Worm (Caenorhabditis elegans): ENCODE results near the gene E03H12.7.

Gene E03H12.7

DNA sequence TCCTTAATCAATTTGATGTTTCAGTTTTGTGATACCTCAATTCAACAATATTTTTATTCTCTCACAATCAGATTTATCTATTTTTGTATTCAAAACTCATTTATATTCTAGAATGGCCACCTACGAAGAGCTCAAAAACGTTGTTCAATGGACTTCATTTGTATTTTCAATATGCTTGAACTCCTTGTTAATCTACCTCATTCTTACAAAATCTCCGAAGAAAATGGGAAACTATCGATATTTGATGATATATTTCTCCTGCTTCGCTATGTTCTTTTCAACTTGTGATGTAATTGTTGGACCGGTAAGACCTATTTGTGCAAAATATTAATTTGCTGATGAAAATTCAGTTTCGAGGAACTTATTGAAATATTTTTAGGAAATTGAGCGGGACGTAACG, 27.8 kb downstream of the E03H12.7 start, which contains the start of gene str-164:
TSS of gene str-164 (plus strand) at position 113 of the 400 bp plus-strand sequence.
- TF ChIP-seq zag-1 (tag; optimal IDR thresholded peaks at IDR 0.05) (no peak), dmd-4 (tag; optimal IDR thresholded peaks at IDR 0.05) (no peak), sem-4 (tag; optimal IDR thresholded peaks at IDR 0.05) (no peak), lin-39 (tag; optimal IDR thresholded peaks at IDR 0.05) (no peak), ama-1 (optimal IDR thresholded peaks at IDR 0.05) (no peak), aly-2 (tag; optimal IDR thresholded peaks at IDR 0.05) (no peak), ZK546.5 (tag; optimal IDR thresholded peaks at IDR 0.05) (no peak)

DNA sequence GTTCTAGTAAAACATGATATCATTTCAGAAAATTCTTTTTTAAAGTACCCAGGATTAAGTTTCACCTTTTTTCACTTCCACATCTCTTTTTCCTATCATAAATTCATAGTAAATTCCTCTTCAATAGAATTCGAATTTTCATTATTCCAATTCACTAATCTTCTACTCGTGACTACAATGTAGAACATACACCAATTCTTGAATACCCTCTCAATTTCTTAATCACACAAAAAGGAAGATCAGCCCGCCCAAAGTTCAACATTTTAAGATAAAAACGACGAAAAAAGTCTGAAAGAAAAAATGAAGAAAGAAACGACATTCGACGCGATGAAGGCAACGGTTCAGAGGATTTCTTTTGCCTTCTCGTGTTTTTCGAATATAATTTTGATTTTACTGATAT, 34.5 kb downstream of the E03H12.7 start, which contains the start of gene str-163:
TSS of gene str-163 (plus strand) at position 301 of the 400 bp plus-strand sequence.
- TF ChIP-seq ztf-1 (GFP tag; conservative IDR thresholded peaks at IDR 0.05) (no peak), lin-11 (tag; optimal IDR thresholded peaks at IDR 0.05) (no peak), Y55F3AM.14 (GFP tag; optimal IDR thresholded peaks at IDR 0.05) (no peak), nhr-129 (tag; optimal IDR thresholded peaks at IDR 0.05) (no peak), peb-1 (tag; optimal IDR thresholded peaks at IDR 0.05) (no peak)

DNA sequence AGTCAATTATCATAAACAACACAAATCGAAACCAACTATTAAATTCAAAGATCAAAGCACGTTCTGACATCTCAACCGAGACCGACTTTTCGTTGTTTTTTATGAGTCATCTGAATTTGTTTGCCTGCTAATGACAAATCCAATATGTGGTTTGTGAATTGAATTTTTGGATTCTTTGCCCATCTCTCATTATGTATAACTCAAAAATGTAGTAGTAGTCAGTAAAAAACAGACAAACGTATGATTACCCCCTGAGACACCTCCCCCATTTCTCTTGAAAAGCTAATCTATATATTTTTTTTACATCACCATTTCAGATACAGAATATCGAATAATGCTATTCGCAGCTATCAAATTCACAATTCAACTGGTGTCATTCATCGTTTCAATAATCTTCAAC, 42.7 kb downstream of the E03H12.7 start, which contains the start of gene str-169:
TSS of gene str-169 (plus strand) at position 301 of the 400 bp plus-strand sequence.
- TF ChIP-seq snpc-4 (tag; optimal IDR thresholded peaks at IDR 0.05) (no peak), nhr-77 (tag; optimal IDR thresholded peaks at IDR 0.05) (no peak), mdl-1 (tag; optimal IDR thresholded peaks at IDR 0.05) (no peak), dmd-4 (tag; optimal IDR thresholded peaks at IDR 0.05) (no peak), R02D3.7 (tag; optimal IDR thresholded peaks at IDR 0.05) (no peak), lin-39 (tag; optimal IDR thresholded peaks at IDR 0.05) (no peak), ztf-11 (tag; optimal IDR thresholded peaks at IDR 0.05) (no peak), unc-55 (GFP tag; optimal IDR thresholded peaks at IDR 0.05) (no peak), nhr-6 (tag; optimal IDR thresholded peaks at IDR 0.05) (no peak), zag-1 (tag; optimal IDR thresholded peaks at IDR 0.05) (no peak), blmp-1 (tag; optimal IDR thresholded peaks at IDR 0.05; ENCODE audit: insufficient read depth) (no peak), F13H6.1 (tag; optimal IDR thresholded peaks at IDR 0.05) (no peak), nhr-23 (tag; optimal IDR thresholded peaks at IDR 0.05) (no peak), ceh-82 (tag; optimal IDR thresholded peaks at IDR 0.05) (no peak), ZK546.5 (tag; optimal IDR thresholded peaks at IDR 0.05) (no peak), sem-4 (tag; optimal IDR thresholded peaks at IDR 0.05) (no peak), sma-9 (GFP tag; optimal IDR thresholded peaks at IDR 0.05) (no peak), sma-9 (tag; optimal IDR thresholded peaks at IDR 0.05) (no peak), ztf-4 (tag; optimal IDR thresholded peaks at IDR 0.05) (no peak), unc-39 (tag; optimal IDR thresholded peaks at IDR 0.05) (no peak)

DNA sequence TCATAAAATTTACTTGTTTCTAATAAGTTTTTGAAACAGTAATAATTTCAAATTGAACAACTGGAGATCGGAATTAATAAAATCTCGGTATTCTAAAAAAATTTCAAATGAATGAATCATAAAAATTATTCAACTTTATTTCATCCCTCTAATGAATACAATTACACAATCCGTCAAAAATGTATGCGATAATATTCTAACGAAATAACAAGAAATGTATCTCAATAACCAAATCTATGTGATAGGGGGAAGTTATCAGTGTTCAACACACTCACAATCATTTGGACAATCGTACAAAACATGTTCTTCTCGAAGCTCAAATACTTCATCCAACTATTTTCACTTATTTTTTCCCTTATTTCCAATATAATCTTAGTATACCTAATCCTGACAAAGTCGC, 46.8 kb downstream of the E03H12.7 start, which contains the start of gene Y9C9A.5:
TSS of gene Y9C9A.5 (plus strand) at position 301 of the 400 bp plus-strand sequence.
- TF ChIP-seq nhr-21 (tag; optimal IDR thresholded peaks at IDR 0.05): no peak
- TF ChIP-seq skn-1 (tag; optimal IDR thresholded peaks at IDR 0.05): no peak
- no peak for TF ChIP-seq R02D3.7 (tag; optimal IDR thresholded peaks at IDR 0.05)
- TF ChIP-seq elt-1 (tag; optimal IDR thresholded peaks at IDR 0.05): no peak
- no peak for TF ChIP-seq mab-5 (tag; optimal IDR thresholded peaks at IDR 0.05)
- no peak for TF ChIP-seq nhr-6 (tag; optimal IDR thresholded peaks at IDR 0.05)
- no peak for TF ChIP-seq dmd-4 (tag; optimal IDR thresholded peaks at IDR 0.05)
- TF ChIP-seq egl-27 (tag; optimal IDR thresholded peaks at IDR 0.05): no peak

DNA sequence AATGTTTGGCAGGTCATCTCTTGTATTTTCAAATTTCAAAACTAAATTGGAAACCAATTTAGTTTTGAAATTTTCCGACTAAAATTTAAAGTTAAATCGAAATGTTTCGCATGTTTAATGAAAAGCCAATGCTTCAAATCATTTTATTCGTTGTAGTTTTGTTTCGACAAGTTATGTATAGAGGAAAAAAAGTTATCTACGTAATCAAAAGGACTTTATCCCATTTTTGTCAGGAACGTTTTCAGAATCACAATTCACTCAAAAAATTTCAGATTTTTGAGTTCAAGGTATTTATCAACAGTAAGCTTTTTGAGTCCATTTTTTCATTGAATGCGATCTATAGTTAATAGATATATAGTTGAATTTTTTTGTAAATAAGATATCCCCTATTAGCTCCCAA, 49.8 kb downstream of the E03H12.7 start, which contains the start of gene str-168:
TSS of gene str-168 (plus strand) at position 301 of the 400 bp plus-strand sequence.
- TF ChIP-seq crh-2 (tag; optimal IDR thresholded peaks at IDR 0.05) (no peak), nhr-21 (tag; optimal IDR thresholded peaks at IDR 0.05) (no peak), nhr-11 (tag; optimal IDR thresholded peaks at IDR 0.05) (no peak), C34F6.9 (tag; optimal IDR thresholded peaks at IDR 0.05) (no peak), alr-1 (tag; optimal IDR thresholded peaks at IDR 0.05) (no peak), elt-3 (tag; optimal IDR thresholded peaks at IDR 0.05) (no peak)
